Worm (Caenorhabditis elegans): ENCODE measurements around the gene col-171.

The col-171 gene

DNA sequence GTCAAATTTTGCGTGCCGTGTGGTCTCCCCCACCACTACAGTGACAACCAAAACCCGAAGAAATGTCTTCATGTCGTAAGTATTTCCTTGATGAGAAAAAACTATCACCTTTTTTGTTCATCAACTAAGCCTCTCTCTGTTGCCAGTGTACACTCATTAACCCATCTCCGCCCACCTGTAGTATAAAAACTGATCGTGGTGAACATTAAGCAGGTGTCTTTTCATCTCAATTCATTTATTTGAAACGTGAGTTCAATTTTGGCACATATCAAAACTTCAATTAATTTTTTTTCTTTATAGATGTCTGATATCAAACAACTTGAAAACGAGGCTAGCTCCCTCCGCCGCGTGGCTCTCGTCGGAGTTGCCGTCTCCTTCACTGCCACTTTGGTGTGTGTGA, 2.7 kb upstream of the col-171 start, which contains the start of gene col-170:
Gene col-170 (plus strand): TSS at position 301 of the 400 bp plus-strand sequence.
- TF ChIP-seq ama-1 (optimal IDR thresholded peaks at IDR 0.05) (no peak), pag-3 (tag; optimal IDR thresholded peaks at IDR 0.05; ENCODE audit: borderline replicate concordance) (no peak), dve-1 (tag; optimal IDR thresholded peaks at IDR 0.05) (no peak), syd-9 (tag; optimal IDR thresholded peaks at IDR 0.05) (no peak), K02D7.2 (tag; optimal IDR thresholded peaks at IDR 0.05) (no peak), C08G9.2 (tag; optimal IDR thresholded peaks at IDR 0.05) (no peak), ztf-16 (tag; optimal IDR thresholded peaks at IDR 0.05) (no peak), ceh-45 (GFP tag; IDR thresholded peaks at IDR 0.05) (no peak)

ce11 chrX:6334602-6335001, 504 bp downstream of the col-171 start:
- TF ChIP-seq Y22D7AL.16 (tag; optimal IDR thresholded peaks at IDR 0.05) (no peak), hlh-15 (tag; optimal IDR thresholded peaks at IDR 0.05) (no peak), sox-2 (GFP tag; IDR thresholded peaks at IDR 0.05) (no peak), F13H6.1 (tag; optimal IDR thresholded peaks at IDR 0.05) (no peak), npax-4 (tag; optimal IDR thresholded peaks at IDR 0.05) (no peak), zip-5 (tag; optimal IDR thresholded peaks at IDR 0.05) (no peak), che-1 (tag; optimal IDR thresholded peaks at IDR 0.05) (no peak), eyg-1 (tag; optimal IDR thresholded peaks at IDR 0.05) (no peak), unc-86 (tag; optimal IDR thresholded peaks at IDR 0.05) (no peak), ceh-6 (GFP tag; optimal IDR thresholded peaks at IDR 0.05) (no peak), K09A11.1 (tag; optimal IDR thresholded peaks at IDR 0.05; ENCODE audit: insufficient read depth) (no peak), ceh-30 (tag; optimal IDR thresholded peaks at IDR 0.05) (no peak), lim-6 (tag; optimal IDR thresholded peaks at IDR 0.05) (no peak), unc-55 (GFP tag; optimal IDR thresholded peaks at IDR 0.05) (no peak), lin-11 (tag; optimal IDR thresholded peaks at IDR 0.05) (no peak)

DNA sequence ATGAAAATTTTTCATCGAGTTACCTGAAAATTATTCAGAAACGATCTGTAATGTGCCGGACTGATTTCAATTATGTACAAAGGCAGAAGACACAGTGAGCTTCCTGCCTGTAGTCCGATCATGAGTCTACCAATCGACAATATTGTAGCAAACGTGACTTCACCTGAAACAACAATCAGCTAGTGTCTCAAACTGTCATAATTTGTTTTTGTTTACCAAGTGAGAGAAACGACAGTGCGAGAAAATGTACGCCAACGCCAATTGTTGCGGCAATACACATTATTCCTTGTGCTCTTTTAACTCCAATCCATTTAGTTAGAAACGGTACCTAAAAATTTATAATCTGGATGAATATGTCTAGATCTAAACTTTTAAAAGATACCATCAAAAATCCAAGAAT, 3.2 kb downstream of the col-171 start:
- TF ChIP-seq lim-6 (tag; optimal IDR thresholded peaks at IDR 0.05) (no peak), pag-3 (tag; optimal IDR thresholded peaks at IDR 0.05; ENCODE audit: borderline replicate concordance) (no peak), pqm-1 (tag; optimal IDR thresholded peaks at IDR 0.05) (no peak), unc-3 (GFP tag; conservative IDR thresholded peaks at IDR 0.05) (no peak), unc-3 (tag; optimal IDR thresholded peaks at IDR 0.05) (no peak), madf-2 (tag; optimal IDR thresholded peaks at IDR 0.05) (no peak)

DNA sequence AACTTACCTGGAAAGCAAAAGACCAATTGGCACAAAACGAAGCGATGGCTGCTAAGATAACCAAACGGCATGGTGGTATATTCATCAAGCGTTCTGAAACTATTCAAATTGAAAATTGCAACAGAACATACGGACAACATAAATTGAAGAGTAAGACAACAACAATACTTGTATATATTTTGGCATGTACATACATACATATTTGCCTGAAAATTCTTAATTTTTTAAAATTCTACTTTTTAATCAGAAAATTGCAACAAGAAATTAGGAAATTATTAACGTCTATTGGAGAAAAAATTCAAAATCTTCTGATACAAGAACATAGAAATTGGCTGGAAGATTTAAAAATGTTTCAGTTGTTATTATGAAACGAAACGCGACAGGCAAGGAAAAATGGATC, 3.9 kb downstream of the col-171 start, which contains the start of gene C03B1.13:
Gene C03B1.13 (minus strand): TSS at position 101 of the 400 bp plus-strand sequence.
- TF ChIP-seq ceh-24 (tag; optimal IDR thresholded peaks at IDR 0.05) (no peak), tbx-2 (tag; optimal IDR thresholded peaks at IDR 0.05) (no peak), ceh-19 (GFP tag; optimal IDR thresholded peaks at IDR 0.05) (no peak), ztf-16 (tag; optimal IDR thresholded peaks at IDR 0.05) (no peak), F13H6.1 (tag; optimal IDR thresholded peaks at IDR 0.05) (no peak), nfya-1 (tag; optimal IDR thresholded peaks at IDR 0.05) (no peak), hlh-8 (tag; optimal IDR thresholded peaks at IDR 0.05) (no peak), pag-3 (tag; optimal IDR thresholded peaks at IDR 0.05; ENCODE audit: borderline replicate concordance) (no peak), ama-1 (optimal IDR thresholded peaks at IDR 0.05) (no peak), ceh-6 (GFP tag; optimal IDR thresholded peaks at IDR 0.05) (no peak), ets-4 (tag; optimal IDR thresholded peaks at IDR 0.05) (no peak), ceh-30 (tag; optimal IDR thresholded peaks at IDR 0.05) (no peak), ceh-31 (tag; optimal IDR thresholded peaks at IDR 0.05) (no peak), ceh-34 (tag; optimal IDR thresholded peaks at IDR 0.05) (no peak), pax-1 (tag; optimal IDR thresholded peaks at IDR 0.05) (no peak), pha-4 (tag; optimal IDR thresholded peaks at IDR 0.05) (no peak)

All from whole organism, late embryonic.